Fruit fly (Drosophila melanogaster) Kc167 (cell line): Measurements from ENCODE around the gene Wnt5.

Experiments
- Myc ChIP-seq: fragments of >200 bp; optimal IDR thresholded peaks from 2 replicates; lab custom pipeline; 2017; ENCODE audit warnings: missing external identifiers
- Sin3A ChIP-seq: fragments of >200 bp; optimal IDR thresholded peaks from 2 replicates; lab custom pipeline; 2018; ENCODE audit warnings: missing external identifiers
- insv ChIP-seq: fragments of >200 bp; optimal IDR thresholded peaks from 3 replicates; lab custom pipeline; 2018; ENCODE audit warnings: missing external identifiers
- psq ChIP-seq: fragments of >200 bp; optimal IDR thresholded peaks from 2 replicates; lab custom pipeline; 2017; ENCODE audit warnings: missing external identifiers
- ttk ChIP-seq: sonication (Bioruptor generic); optimal IDR thresholded peaks from 2 replicates; lab custom pipeline; 2017; ENCODE audit warnings: missing external identifiers

DNA sequence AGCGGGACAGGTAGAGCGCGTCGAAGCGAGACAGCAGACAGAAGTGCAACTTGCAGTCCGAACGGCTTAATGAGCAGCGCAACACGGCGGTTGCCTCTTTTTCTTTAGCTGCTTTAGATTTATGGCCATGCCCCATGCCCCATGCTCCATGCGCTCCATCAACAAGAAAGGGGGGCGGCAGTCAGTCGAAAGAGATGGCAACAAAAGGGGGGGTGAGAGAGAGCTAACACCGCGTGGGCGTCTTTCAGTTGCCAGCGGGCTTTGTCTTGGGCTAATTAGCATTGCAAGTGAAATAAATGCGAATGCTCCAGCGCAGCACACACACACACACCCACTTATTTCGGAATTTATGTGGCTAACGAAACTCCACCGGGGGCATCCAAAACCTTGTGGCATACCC, 40.0 kb upstream of the Wnt5 start:
- TF ChIP-seq psq (lab: Kevin White, UChicago), result no peak
- TF ChIP-seq Myc (lab: Kevin White, UChicago), result no peak
- TF ChIP-seq insv (lab: Kevin White, UChicago), result no peak
- no peak for TF ChIP-seq ttk
- no peak for TF ChIP-seq Sin3A
